Fruit fly (Drosophila melanogaster) whole organism, prepupa: ENCODE measurements around the gene CapaR.

Experiments
- CG10631 ChIP-seq: fragments of 200-800 bp; sonication (Bioruptor generic); optimal IDR thresholded peaks from 2 replicates; lab custom pipeline; 2016; ENCODE audit warnings: missing biosample characterization, missing genetic modification characterization
- CG11294 ChIP-seq: fragments of 200-800 bp; sonication (Bioruptor generic); IDR thresholded peaks from 2 replicates; pipeline ENCODE4 v1.3.6; 2022; ENCODE audit warnings: missing biosample characterization, missing genetic modification characterization
- CG1621 ChIP-seq: fragments of 200-800 bp; sonication (Bioruptor generic); optimal IDR thresholded peaks from 3 replicates; lab custom pipeline; 2018; ENCODE audit warnings: missing biosample characterization, mild to moderate bottlenecking, missing genetic modification characterization
- CG16779 ChIP-seq: fragments of 200-800 bp; sonication (Bioruptor generic); optimal IDR thresholded peaks from 3 replicates; lab custom pipeline; 2017; ENCODE audit warnings: missing biosample characterization, mild to moderate bottlenecking, missing genetic modification characterization
- CG3032 ChIP-seq: fragments of 200-800 bp; optimal IDR thresholded peaks from 2 replicates; lab custom pipeline; 2019; ENCODE audit warnings: missing biosample characterization, mild to moderate bottlenecking, missing genetic modification characterization, moderate library complexity
- CG31627 ChIP-seq: fragments of 200-800 bp; sonication (Bioruptor generic); optimal IDR thresholded peaks from 3 replicates; lab custom pipeline; 2016; ENCODE audit warnings: missing biosample characterization, missing genetic modification characterization
- CG34406 ChIP-seq: fragments of 200-800 bp; sonication (Bioruptor generic); optimal IDR thresholded peaks from 3 replicates; lab custom pipeline; 2016; ENCODE audit warnings: missing biosample characterization, missing genetic modification characterization
- CG3919 ChIP-seq: fragments of 200-800 bp; sonication (Bioruptor generic); optimal IDR thresholded peaks from 3 replicates; lab custom pipeline; 2016; ENCODE audit warnings: missing biosample characterization, missing genetic modification characterization
- CG6163 ChIP-seq: fragments of 200-800 bp; sonication (Bioruptor generic); IDR thresholded peaks from 3 replicates; pipeline ENCODE4 v1.3.6; 2022; ENCODE audit warnings: missing biosample characterization, missing genetic modification characterization
- CG6276 ChIP-seq: fragments of 200-800 bp; sonication (Bioruptor generic); optimal IDR thresholded peaks from 2 replicates; lab custom pipeline; 2017; ENCODE audit warnings: missing biosample characterization, mild to moderate bottlenecking, missing genetic modification characterization
- CG6854 ChIP-seq: fragments of 200-800 bp; sonication (Bioruptor generic); optimal IDR thresholded peaks from 2 replicates; lab custom pipeline; 2017; ENCODE audit warnings: missing biosample characterization, mild to moderate bottlenecking, missing genetic modification characterization
- CG7368 ChIP-seq: fragments of 200-800 bp; sonication (Bioruptor generic); optimal IDR thresholded peaks from 3 replicates; lab custom pipeline; 2016; ENCODE audit warnings: missing biosample characterization, missing genetic modification characterization
- CG8119 ChIP-seq: fragments of 200-800 bp; sonication (Bioruptor generic); IDR thresholded peaks from 3 replicates; pipeline ENCODE4 v1.3.6; 2022; ENCODE audit warnings: missing biosample characterization, missing genetic modification characterization
- CG8632 ChIP-seq: fragments of 200-800 bp; sonication (Bioruptor generic); optimal IDR thresholded peaks from 3 replicates; lab custom pipeline; 2016; ENCODE audit warnings: missing biosample characterization, missing genetic modification characterization
- CG9139 ChIP-seq: fragments of 200-800 bp; sonication (Bioruptor generic); optimal IDR thresholded peaks from 3 replicates; lab custom pipeline; 2017; ENCODE audit warnings: missing biosample characterization, mild to moderate bottlenecking, missing genetic modification characterization
- Eip75B ChIP-seq: fragments of 200-800 bp; sonication (Bioruptor generic); optimal IDR thresholded peaks from 3 replicates; lab custom pipeline; 2016; ENCODE audit warnings: missing biosample characterization, missing genetic modification characterization
- Eip78C ChIP-seq: fragments of 200-800 bp; sonication (Bioruptor generic); peaks from one replicate; lab custom pipeline; 2016; ENCODE audit warnings: missing biosample characterization, missing genetic modification characterization
- Eip93F ChIP-seq: fragments of 200-800 bp; sonication (Bioruptor generic); optimal IDR thresholded peaks from 2 replicates; lab custom pipeline; 2016; ENCODE audit warnings: missing biosample characterization, mild to moderate bottlenecking, missing genetic modification characterization
- Ets21C ChIP-seq: fragments of 200-800 bp; sonication (Bioruptor generic); optimal IDR thresholded peaks from 3 replicates; lab custom pipeline; 2016; ENCODE audit warnings: missing biosample characterization, missing genetic modification characterization
- Gug ChIP-seq: fragments of 200-800 bp; sonication (Bioruptor generic); IDR thresholded peaks from 2 replicates; pipeline ENCODE4 v1.3.6; 2022; ENCODE audit warnings: missing biosample characterization, missing genetic modification characterization
- Hr39 ChIP-seq: fragments of 200-800 bp; sonication (Bioruptor generic); optimal IDR thresholded peaks from 2 replicates; lab custom pipeline; 2016; ENCODE audit warnings: missing biosample characterization, missing genetic modification characterization
- Hr4 ChIP-seq: fragments of 200-800 bp; sonication (Bioruptor generic); optimal IDR thresholded peaks from 3 replicates; lab custom pipeline; 2016; ENCODE audit warnings: missing biosample characterization, missing genetic modification characterization
- Lpt ChIP-seq: fragments of 200-800 bp; sonication (Bioruptor generic); optimal IDR thresholded peaks from 3 replicates; lab custom pipeline; 2016; ENCODE audit warnings: missing biosample characterization, missing genetic modification characterization
- Smox ChIP-seq: fragments of 200-800 bp; sonication (Bioruptor generic); optimal IDR thresholded peaks from 3 replicates; lab custom pipeline; 2016; ENCODE audit warnings: missing biosample characterization, missing genetic modification characterization
- Sox102F ChIP-seq: fragments of 200-800 bp; sonication (Bioruptor generic); optimal IDR thresholded peaks from 2 replicates; lab custom pipeline; 2016; ENCODE audit warnings: missing biosample characterization, mild to moderate bottlenecking, missing genetic modification characterization
- Sox15 ChIP-seq: fragments of 200-800 bp; sonication (Bioruptor generic); optimal IDR thresholded peaks from 3 replicates; lab custom pipeline; 2016; ENCODE audit warnings: missing biosample characterization, missing genetic modification characterization
- achi ChIP-seq: fragments of 200-800 bp; sonication (Bioruptor generic); optimal IDR thresholded peaks from 3 replicates; lab custom pipeline; 2016; ENCODE audit warnings: missing biosample characterization, missing genetic modification characterization
- acj6 ChIP-seq: fragments of 200-800 bp; sonication (Bioruptor generic); optimal IDR thresholded peaks from 3 replicates; lab custom pipeline; 2016; ENCODE audit warnings: missing biosample characterization, missing genetic modification characterization
- cyc ChIP-seq: fragments of 200-800 bp; sonication (Bioruptor generic); optimal IDR thresholded peaks from 3 replicates; lab custom pipeline; 2016; ENCODE audit warnings: missing biosample characterization, missing genetic modification characterization
- dsx ChIP-seq: fragments of 200-800 bp; optimal IDR thresholded peaks from 3 replicates; lab custom pipeline; 2019; ENCODE audit warnings: missing biosample characterization, mild to moderate bottlenecking, missing genetic modification characterization, moderate library complexity; ENCODE audit not compliant: poor library complexity, severe bottlenecking
- eg ChIP-seq: fragments of 200-800 bp; sonication (Bioruptor generic); IDR thresholded peaks from 3 replicates; pipeline ENCODE4 v1.3.6; 2022; ENCODE audit warnings: missing biosample characterization, missing genetic modification characterization
- esn ChIP-seq: fragments of 200-800 bp; sonication (Bioruptor generic); optimal IDR thresholded peaks from 2 replicates; lab custom pipeline; 2016; ENCODE audit warnings: missing biosample characterization, mild to moderate bottlenecking, missing genetic modification characterization, moderate library complexity
- fd85E ChIP-seq: fragments of 200-800 bp; sonication (Bioruptor generic); optimal IDR thresholded peaks from 3 replicates; lab custom pipeline; 2016; ENCODE audit warnings: missing biosample characterization, missing genetic modification characterization
- lz ChIP-seq: fragments of 200-800 bp; sonication (Bioruptor generic); optimal IDR thresholded peaks from 3 replicates; lab custom pipeline; 2016; ENCODE audit warnings: missing biosample characterization, missing genetic modification characterization
- net ChIP-seq: fragments of 200-800 bp; sonication (Bioruptor generic); optimal IDR thresholded peaks from 3 replicates; lab custom pipeline; 2016; ENCODE audit warnings: missing biosample characterization, missing genetic modification characterization
- ss ChIP-seq, 2 experiments: fragments of 200-800 bp; sonication (Bioruptor generic); optimal IDR thresholded peaks; 2 replicates in 1 of 2; 3 replicates in 1 of 2; lab custom pipeline; 2017 to 2018; ENCODE audit warnings: mild to moderate bottlenecking in 2 of 2, missing biosample characterization in 2 of 2, missing genetic modification characterization in 2 of 2, moderate library complexity in 1 of 2
- svp ChIP-seq: fragments of 200-800 bp; sonication (Bioruptor generic); peaks from one replicate; lab custom pipeline; 2016; ENCODE audit warnings: missing biosample characterization, missing genetic modification characterization
- topi ChIP-seq: fragments of 200-800 bp; sonication (Bioruptor generic); optimal IDR thresholded peaks from 3 replicates; lab custom pipeline; 2016; ENCODE audit warnings: missing biosample characterization, missing genetic modification characterization

Gene CapaR

DNA sequence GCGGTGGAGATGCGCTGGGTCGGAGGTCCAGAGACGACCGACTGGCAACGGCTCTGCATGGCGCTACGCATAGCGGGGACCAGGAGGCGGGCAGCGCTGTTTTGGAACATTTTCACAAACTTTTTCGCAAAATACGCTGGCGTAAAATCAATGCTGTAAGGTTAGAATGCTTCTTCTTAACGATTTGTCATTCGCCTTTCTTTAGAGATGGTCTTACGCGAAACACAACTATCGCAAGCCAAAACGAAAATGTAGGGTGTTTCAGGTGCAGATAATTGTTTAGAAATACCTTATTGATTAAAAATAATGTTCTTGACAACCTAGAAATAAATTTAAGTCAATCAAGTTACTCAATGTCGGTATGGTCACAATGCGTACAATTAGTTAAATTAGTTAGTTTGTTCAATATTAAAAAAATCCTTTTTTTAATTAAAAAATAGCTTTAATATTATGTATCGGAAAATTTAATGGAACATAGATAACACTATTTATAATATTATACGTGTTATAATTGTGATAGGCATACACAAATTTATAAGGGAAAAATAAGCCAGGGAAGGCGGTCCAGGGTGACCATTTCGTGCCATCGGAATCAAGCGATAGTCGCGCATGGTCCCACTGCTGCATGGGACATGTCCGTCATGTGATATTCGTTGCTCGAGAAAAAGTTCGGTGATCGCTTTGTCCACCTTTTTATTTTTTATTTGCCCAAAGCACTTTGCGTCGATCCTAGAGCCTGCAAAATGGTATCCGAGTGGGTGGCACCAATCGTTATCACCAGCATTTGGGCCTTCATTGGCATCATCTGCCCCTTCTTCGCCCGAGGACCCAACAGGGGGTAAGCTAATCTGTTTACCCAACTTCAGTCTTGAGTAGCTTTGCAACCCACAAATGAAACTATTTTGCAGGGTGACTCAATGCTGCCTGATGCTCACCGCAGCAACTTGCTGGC is 22.5 kb downstream of the CapaR start, which contains the start of the genes COX8 and VhaM9.7-b (continued):
- TF ChIP-seq Eip78C (GFP tag; lab: Kevin White, UChicago): peak; percentile 80
- no peak for TF ChIP-seq Hr39 (GFP tag; lab: Kevin White, UChicago)
- TF ChIP-seq acj6: no peak
- TF ChIP-seq CG3919 (GFP tag; lab: Kevin White, UChicago): no peak
- no peak for TF ChIP-seq CG10631 (GFP tag; lab: Kevin White, UChicago)
- no peak for TF ChIP-seq Eip93F (GFP tag; lab: Kevin White, UChicago)
- no peak for TF ChIP-seq Lpt
- no peak for TF ChIP-seq CG8632
- no peak for TF ChIP-seq net (GFP tag; lab: Kevin White, UChicago)
- no peak for TF ChIP-seq svp
- TF ChIP-seq Ets21C (GFP tag; lab: Kevin White, UChicago): peak; percentile 39
- TF ChIP-seq Hr4 (GFP tag; lab: Kevin White, UChicago): peak; percentile 61

DNA sequence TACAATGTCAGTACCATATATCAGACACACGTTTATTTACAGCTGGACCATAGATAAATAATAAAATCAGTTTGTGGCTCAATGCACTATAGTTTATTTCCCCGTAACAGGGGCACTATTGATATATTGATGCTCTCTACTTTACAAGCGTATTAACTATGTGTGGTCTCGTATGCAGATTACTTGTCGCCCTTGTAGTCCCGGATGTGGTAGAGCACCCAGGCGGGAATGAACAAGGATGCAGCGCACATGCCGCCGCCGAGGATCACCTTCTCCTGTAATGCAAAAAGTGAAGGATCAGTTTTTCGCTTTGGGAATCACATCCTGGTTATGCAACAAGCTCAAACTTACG is 23.1 kb downstream of the CapaR start:
- TF ChIP-seq eg: no peak
- no peak for TF ChIP-seq CG11294 (GFP tag; lab: Robert Waterston, UW)
- TF ChIP-seq Sox102F (GFP tag; lab: Kevin White, UChicago): no peak
- TF ChIP-seq CG7368 (GFP tag; lab: Kevin White, UChicago): no peak
- no peak for TF ChIP-seq CG6276 (GFP tag; lab: Kevin White, UChicago)
- no peak for TF ChIP-seq topi (GFP tag; lab: Kevin White, UChicago)
- TF ChIP-seq CG8119 (GFP tag; lab: Robert Waterston, UW): no peak
- TF ChIP-seq CG8632: no peak
- TF ChIP-seq ss (GFP tag; optimal IDR thresholded peaks at IDR 0.05; lab: Kevin White, UChicago): no peak
- no peak for TF ChIP-seq CG6163
- TF ChIP-seq acj6: no peak
- no peak for TF ChIP-seq fd85E (GFP tag; lab: Kevin White, UChicago)
- no peak for TF ChIP-seq CG1621
- no peak for TF ChIP-seq net (GFP tag; lab: Kevin White, UChicago)
- TF ChIP-seq Eip75B: no peak
- no peak for TF ChIP-seq CG6854 (GFP tag; lab: Kevin White, UChicago)
- no peak for TF ChIP-seq cyc (GFP tag; lab: Kevin White, UChicago)
- TF ChIP-seq CG9139 (GFP tag; lab: Kevin White, UChicago): no peak

DNA sequence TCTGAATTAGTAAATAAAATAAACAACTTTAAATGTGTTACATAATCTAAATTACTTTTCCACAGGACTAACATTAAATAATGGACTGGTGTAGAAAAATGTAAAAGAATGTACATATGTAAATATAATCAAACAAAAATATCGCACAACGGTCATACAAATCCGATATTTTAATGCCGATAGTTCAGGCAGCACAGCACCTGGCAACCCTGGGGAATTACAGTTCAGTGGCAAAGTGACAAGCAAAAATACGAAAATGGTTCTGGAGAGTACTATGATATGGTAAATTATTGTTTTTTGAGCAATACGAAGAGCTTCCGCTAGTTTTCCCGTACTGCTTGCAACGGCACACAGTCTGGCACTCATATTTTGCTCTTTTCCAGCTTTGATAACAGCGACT is 25.1 kb downstream of the CapaR start, which contains the start of gene Rpn10:
Gene Rpn10, plus strand, starts transcription at position 144 of the 400 bp plus-strand sequence.
- peak; percentile 40 for TF ChIP-seq CG31627 (GFP tag; lab: Kevin White, UChicago)
- no peak for TF ChIP-seq CG34406 (GFP tag; lab: Kevin White, UChicago)
- peak; percentile 31 for TF ChIP-seq lz (GFP tag; lab: Kevin White, UChicago)
- TF ChIP-seq Eip78C (GFP tag; lab: Kevin White, UChicago): peak; percentile 73
- TF ChIP-seq Smox (GFP tag; lab: Kevin White, UChicago): no peak
- peak; percentile 9 for TF ChIP-seq topi (GFP tag; lab: Kevin White, UChicago)
- peak; percentile 25 for TF ChIP-seq CG3032 (tag; lab: Kevin White, UChicago)
- TF ChIP-seq esn: peak; percentile 27

DNA sequence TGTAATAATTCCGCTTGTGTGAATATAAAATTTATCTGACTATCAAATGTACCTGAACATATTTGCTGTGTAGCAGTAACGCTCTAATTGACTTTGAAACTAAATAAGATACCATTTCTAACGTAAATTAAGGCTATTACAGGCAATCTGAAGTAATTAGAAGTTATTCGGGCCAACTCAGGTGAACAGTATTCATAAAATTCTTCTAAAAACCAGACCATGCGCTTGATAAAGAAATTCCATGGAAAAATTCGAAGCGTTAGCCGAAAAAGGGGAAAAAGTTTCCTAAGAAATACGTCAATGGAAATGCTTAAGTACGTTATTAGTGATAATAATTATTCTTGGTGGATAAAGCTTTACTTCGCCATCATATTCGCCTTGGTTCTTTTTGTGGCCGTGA is 27.6 kb downstream of the CapaR start, which contains the start of gene ppk5:
Gene ppk5, plus strand, starts transcription at position 301 of the 400 bp plus-strand sequence.
- TF ChIP-seq CG6854 (GFP tag; lab: Kevin White, UChicago) (no peak), eg (no peak), dsx (GFP tag; lab: Kevin White, UChicago) (no peak), Sox15 (GFP tag; lab: Kevin White, UChicago) (no peak), CG16779 (no peak), CG34406 (GFP tag; lab: Kevin White, UChicago) (no peak), Eip75B (no peak), CG9139 (GFP tag; lab: Kevin White, UChicago) (no peak), achi (GFP tag; lab: Kevin White, UChicago) (no peak), Lpt (no peak), Gug (GFP tag; lab: Robert Waterston, UW) (no peak)
